Worm (Caenorhabditis elegans) whole organism, early embryonic: Measurements from ENCODE around the gene K08D8.9.

Experiments used
- B0310.2 ChIP-seq: sonication (generic microtip); optimal IDR thresholded peaks from 2 replicates; lab custom pipeline; 2016; ENCODE audit warnings: mild to moderate bottlenecking, missing genetic modification characterization, missing compliant biosample characterization
- F13C5.2 ChIP-seq: sonication (generic microtip); optimal IDR thresholded peaks from 2 replicates; lab custom pipeline; 2017; ENCODE audit warnings: mild to moderate bottlenecking, missing genetic modification characterization, inconsistent platforms, missing compliant biosample characterization
- aly-1 ChIP-seq: sonication (generic microtip); optimal IDR thresholded peaks from 2 replicates; lab custom pipeline; 2016; ENCODE audit warnings: missing genetic modification characterization, missing compliant biosample characterization
- ama-1 ChIP-seq: fragments of 150-350 bp; optimal IDR thresholded peaks from 2 replicates; lab custom pipeline; 2014
- ets-7 ChIP-seq: sonication (generic microtip); optimal IDR thresholded peaks from 2 replicates; lab custom pipeline; 2016; ENCODE audit warnings: missing genotype, missing genetic modification characterization, missing compliant biosample characterization
- flt-1 ChIP-seq: fragments of 200-800 bp; sonication (Bioruptor generic); IDR thresholded peaks from 2 replicates; pipeline ENCODE4 v1.3.6; 2022; ENCODE audit warnings: missing genetic modification characterization, missing compliant biosample characterization
- hmg-4 ChIP-seq: fragments of 200-800 bp; sonication (Bioruptor generic); optimal IDR thresholded peaks from 2 replicates; lab custom pipeline; 2018; ENCODE audit warnings: mild to moderate bottlenecking, missing genetic modification characterization, missing compliant biosample characterization
- pes-1 ChIP-seq: fragments of 200-800 bp; sonication (Bioruptor generic); IDR thresholded peaks from 2 replicates; pipeline ENCODE4 v1.3.6; 2022; ENCODE audit warnings: missing genetic modification reagents, missing genetic modification characterization, missing compliant biosample characterization
- tbx-11 ChIP-seq: fragments of 200-800 bp; sonication (Bioruptor generic); IDR thresholded peaks from 2 replicates; pipeline ENCODE4 v1.3.6; 2022; ENCODE audit warnings: missing genetic modification characterization, missing compliant biosample characterization
- tra-4 ChIP-seq: sonication (generic microtip); optimal IDR thresholded peaks from 2 replicates; lab custom pipeline; 2017; ENCODE audit warnings: missing genetic modification characterization, missing compliant biosample characterization

DNA sequence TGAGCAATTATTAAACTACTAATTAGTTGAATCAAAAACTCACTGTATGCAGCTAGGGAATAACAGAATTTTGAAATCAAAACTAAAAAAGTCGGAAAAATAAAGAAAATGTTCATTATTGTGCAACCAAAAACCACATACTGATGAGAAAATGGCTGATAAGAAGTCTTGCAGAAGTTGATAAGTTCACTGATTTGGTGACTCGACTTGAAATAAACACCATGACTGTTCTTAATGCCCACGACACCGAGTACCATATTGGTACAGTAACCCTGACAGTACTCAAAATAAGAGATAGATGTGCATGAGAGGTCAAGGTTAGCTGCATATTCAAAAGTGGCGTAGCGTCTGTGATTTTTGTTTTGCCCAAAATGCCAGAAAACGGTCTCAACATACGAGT is 13.5 kb upstream of the K08D8.9 start:
- TF ChIP-seq ama-1 (lab: Kevin White, UChicago) (no peak), hmg-4 (GFP tag; lab: Kevin White, UChicago) (no peak), aly-1 (tag; lab: Kevin White, UChicago) (no peak), tbx-11 (GFP tag; lab: Robert Waterston, UW) (no peak), flt-1 (GFP tag; lab: Robert Waterston, UW) (no peak), tra-4 (no peak), B0310.2 (tag; lab: Kevin White, UChicago) (no peak), pes-1 (GFP tag; lab: Robert Waterston, UW) (no peak), ets-7 (tag; lab: Kevin White, UChicago) (no peak), F13C5.2 (tag; lab: Kevin White, UChicago) (no peak)
